Fruit fly (Drosophila melanogaster) whole organism, pupa: ENCODE results near the gene CG42854.

ENCODE experiments used
- CG10348 ChIP-seq: fragments of 200-800 bp; sonication (Bioruptor generic); IDR thresholded peaks from 2 replicates; pipeline ENCODE4 v1.3.6; 2022; ENCODE audit warnings: missing biosample characterization, missing genetic modification characterization
- CG12605 ChIP-seq: fragments of 200-800 bp; sonication (Bioruptor generic); IDR thresholded peaks from 2 replicates; pipeline ENCODE4 v1.3.6; 2022; ENCODE audit warnings: missing biosample characterization, missing genetic modification characterization
- CG15710 ChIP-seq: fragments of 200-800 bp; sonication (Bioruptor generic); optimal IDR thresholded peaks from 2 replicates; lab custom pipeline; 2018; ENCODE audit warnings: missing biosample characterization, mild to moderate bottlenecking, missing genetic modification characterization, moderate library complexity
- CG17806 ChIP-seq: fragments of 200-800 bp; sonication (Bioruptor generic); optimal IDR thresholded peaks from 2 replicates; lab custom pipeline; 2018; ENCODE audit warnings: missing biosample characterization, mild to moderate bottlenecking, missing genetic modification characterization, moderate library complexity
- CG9948 ChIP-seq: fragments of 200-800 bp; sonication (Bioruptor generic); optimal IDR thresholded peaks from 2 replicates; lab custom pipeline; 2018; ENCODE audit warnings: missing biosample characterization, mild to moderate bottlenecking, missing genetic modification characterization, moderate library complexity
- D1 ChIP-seq: fragments of 200-800 bp; sonication (Bioruptor generic); optimal IDR thresholded peaks from 2 replicates; lab custom pipeline; 2018; ENCODE audit warnings: missing biosample characterization, mild to moderate bottlenecking, missing genetic modification characterization, moderate library complexity
- EcR ChIP-seq: fragments of 200-800 bp; sonication (Bioruptor generic); optimal IDR thresholded peaks from 3 replicates; lab custom pipeline; 2019; ENCODE audit warnings: missing biosample characterization, missing genetic modification characterization, mild to moderate bottlenecking, moderate library complexity, missing genetic modification reagents

DNA sequence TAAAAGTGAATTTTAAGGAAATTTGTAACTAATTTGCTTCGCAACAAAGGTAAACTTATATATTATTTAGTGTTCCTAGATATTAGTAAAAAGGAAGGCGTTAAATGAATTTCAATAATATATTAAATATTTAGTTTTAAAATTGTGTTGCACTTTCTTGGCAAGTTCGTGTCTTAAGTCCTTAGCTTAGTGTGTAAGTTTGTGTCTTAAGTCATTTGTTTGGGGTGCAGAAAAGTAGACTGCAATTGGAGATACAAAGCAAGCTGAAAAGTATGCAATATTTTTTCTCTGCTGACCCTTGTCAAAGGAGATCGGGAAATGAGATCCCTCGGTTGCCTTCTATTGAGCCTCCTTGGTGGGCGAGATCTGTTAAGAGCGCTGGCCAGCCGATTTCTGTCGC, 15.2 kb upstream of the CG42854 start:
- no peak for TF ChIP-seq CG12605 (GFP tag; lab: Robert Waterston, UW)
- no peak for TF ChIP-seq CG17806 (tag; lab: Kevin White, UChicago)
- TF ChIP-seq CG15710, result no peak
- TF ChIP-seq D1 (tag; lab: Kevin White, UChicago), result no peak
- TF ChIP-seq EcR (GFP tag; lab: Kevin White, UChicago), result no peak
- no peak for TF ChIP-seq CG9948 (tag; lab: Kevin White, UChicago)
- TF ChIP-seq CG10348, result no peak
